Fruit fly (Drosophila melanogaster): ENCODE measurements around the gene cup.

- no peak for TF ChIP-seq CG32121 (GFP tag; IDR thresholded peaks at IDR 0.05)
- TF ChIP-seq CG10348 (GFP tag; IDR thresholded peaks at IDR 0.05), result no peak
These were observed 41.9 kb upstream of the cup start, which contains the start of gene DIP-iota for dm6 chr2L:6621600-6621999.
